Worm (Caenorhabditis elegans): ENCODE measurements around the gene ZK1320.11.

- TF ChIP-seq scrt-1 (GFP tag; IDR thresholded peaks at IDR 0.05) (no peak), ceh-36 (tag; optimal IDR thresholded peaks at IDR 0.05) (no peak), hmbx-1 (tag; optimal IDR thresholded peaks at IDR 0.05) (no peak), ama-1 (optimal IDR thresholded peaks at IDR 0.05) (no peak), tbx-11 (GFP tag; IDR thresholded peaks at IDR 0.05) (no peak), ceh-13 (GFP tag; optimal IDR thresholded peaks at IDR 0.05) (no peak), hnd-1 (tag; optimal IDR thresholded peaks at IDR 0.05) (no peak), aly-1 (tag; optimal IDR thresholded peaks at IDR 0.05) (no peak), flt-1 (GFP tag; IDR thresholded peaks at IDR 0.05) (no peak), hmg-4 (GFP tag; optimal IDR thresholded peaks at IDR 0.05) (no peak)
Measured at ce11 chrII:9686663-9687193, 19.3 kb downstream of the ZK1320.11 start, which contains the start of gene ZK1320.9.
